Fruit fly (Drosophila melanogaster): ENCODE data around the gene CG3792.

CG3792 gene

DNA sequence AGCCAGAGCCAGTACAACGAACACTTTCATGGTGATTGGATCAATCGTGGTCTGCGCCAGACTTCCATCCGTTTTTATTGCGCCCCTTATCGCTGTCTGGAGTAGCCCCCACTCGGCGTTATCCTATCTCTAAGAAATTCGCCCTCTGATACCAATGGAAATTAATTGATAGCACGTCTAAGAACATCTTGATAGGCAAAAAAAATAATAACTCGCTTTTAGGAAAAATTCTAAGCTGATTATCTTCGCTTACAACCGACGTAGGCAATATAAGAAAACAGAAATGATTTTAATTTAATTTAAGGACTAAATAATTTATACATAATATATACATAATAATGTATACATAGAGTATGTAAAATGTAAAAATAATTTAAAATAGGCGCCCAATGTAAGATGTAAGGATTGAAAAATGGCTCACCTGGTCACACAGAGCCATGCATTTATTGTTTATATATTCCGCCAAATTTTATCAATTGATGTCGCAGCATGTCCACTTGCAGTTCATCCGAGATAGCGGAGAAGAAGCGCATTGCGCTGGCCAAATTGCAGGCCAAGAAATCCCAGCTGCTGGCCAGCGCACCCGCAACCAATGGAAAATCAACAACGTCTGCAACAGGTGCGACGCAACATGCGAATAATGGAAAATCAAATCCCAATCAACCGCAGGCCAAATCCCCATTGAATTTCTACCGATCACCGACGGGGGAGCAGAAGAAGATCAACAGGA lies 21.9 kb upstream of the CG3792 start, which contains the start of the genes Jon25Bi and Marcal1:
Jon25Bi (minus strand) TSS at position 51 of the 730 bp plus-strand sequence.
Marcal1 (plus strand) TSS at position 416 of the 730 bp plus-strand sequence.
- TF ChIP-seq usp (GFP tag; optimal IDR thresholded peaks at IDR 0.05) = no peak
- no peak for TF ChIP-seq EcR (GFP tag; optimal IDR thresholded peaks at IDR 0.05)
- no peak for TF ChIP-seq pan (optimal IDR thresholded peaks at IDR 0.05)
- TF ChIP-seq CG8478 (optimal IDR thresholded peaks at IDR 0.05) = no peak
- TF ChIP-seq Dll (optimal IDR thresholded peaks at IDR 0.05) = no peak
- no peak for TF ChIP-seq psq (optimal IDR thresholded peaks at IDR 0.05)

DNA sequence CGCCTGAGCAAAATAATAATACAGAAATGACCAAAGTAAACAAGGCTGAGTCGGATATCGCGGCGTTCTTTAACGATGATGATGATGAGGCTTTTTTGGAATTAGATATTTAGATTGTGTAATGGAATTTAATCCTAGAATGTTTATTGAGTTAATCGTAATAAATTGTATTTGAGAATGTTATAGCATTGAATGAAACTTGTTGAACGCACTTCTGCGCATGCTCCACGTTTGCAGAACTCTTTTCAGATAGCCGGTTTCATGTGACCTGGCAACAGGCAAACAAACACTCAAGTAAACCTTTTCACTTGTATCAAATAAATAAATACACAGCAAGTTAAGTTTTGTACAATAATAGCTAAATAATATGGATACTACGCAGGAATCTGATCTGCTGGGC lies 19.0 kb upstream of the CG3792 start, which contains the start of gene CG34124:
CG34124 (plus strand) TSS at position 301 of the 400 bp plus-strand sequence.
- TF ChIP-seq usp (GFP tag; optimal IDR thresholded peaks at IDR 0.05) (no peak), CG8478 (optimal IDR thresholded peaks at IDR 0.05) (no peak), pan (optimal IDR thresholded peaks at IDR 0.05) (no peak), psq (optimal IDR thresholded peaks at IDR 0.05) (no peak), EcR (GFP tag; optimal IDR thresholded peaks at IDR 0.05) (no peak), Dll (optimal IDR thresholded peaks at IDR 0.05) (no peak)

DNA sequence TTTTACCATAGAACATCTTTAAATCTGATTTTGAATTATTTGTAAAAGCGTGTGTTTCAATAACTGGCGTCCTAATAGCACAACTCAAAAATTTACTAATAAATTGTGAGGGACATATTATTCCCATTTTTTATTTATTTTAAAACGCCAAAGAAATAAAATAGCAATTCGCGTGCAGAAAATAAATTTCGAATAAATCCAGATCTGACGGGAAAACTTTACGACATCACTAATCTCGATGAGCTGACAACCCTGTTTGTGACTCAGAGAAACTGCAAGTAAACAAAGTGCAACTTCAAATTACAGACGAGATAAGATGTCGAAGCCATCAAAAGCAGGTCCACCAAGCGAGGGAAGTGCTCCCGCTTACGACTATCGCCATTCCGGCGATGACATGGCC lies 11.7 kb upstream of the CG3792 start, which contains the start of gene CG34125:
CG34125 (plus strand) TSS at position 254 of the 400 bp plus-strand sequence.
- no peak for TF ChIP-seq usp (GFP tag; optimal IDR thresholded peaks at IDR 0.05)
- no peak for TF ChIP-seq EcR (GFP tag; optimal IDR thresholded peaks at IDR 0.05)
- TF ChIP-seq CG8478 (optimal IDR thresholded peaks at IDR 0.05) = no peak
- TF ChIP-seq pan (optimal IDR thresholded peaks at IDR 0.05) = no peak
- no peak for TF ChIP-seq psq (optimal IDR thresholded peaks at IDR 0.05)
- no peak for TF ChIP-seq Dll (optimal IDR thresholded peaks at IDR 0.05)

DNA sequence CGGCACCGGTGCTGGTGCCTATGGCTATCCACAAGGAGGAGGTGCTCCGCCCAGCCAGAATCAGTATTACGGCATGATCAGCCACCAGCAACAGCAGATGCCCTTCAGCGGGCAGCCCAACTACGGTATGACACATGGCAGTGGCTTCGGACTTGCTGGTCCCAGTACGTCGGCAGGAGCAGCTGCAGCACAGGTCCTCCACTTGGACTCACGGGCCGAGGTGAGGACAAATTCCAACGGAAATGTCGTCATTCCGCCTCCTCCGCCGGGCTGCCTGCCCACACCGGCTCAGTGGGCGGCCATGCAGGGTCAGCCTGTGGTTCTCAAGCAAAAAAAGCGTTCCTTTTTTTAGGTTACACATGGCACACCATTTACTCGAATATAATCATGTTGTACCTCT lies 11.2 kb upstream of the CG3792 start:
- TF ChIP-seq psq (optimal IDR thresholded peaks at IDR 0.05) = no peak
- TF ChIP-seq pan (optimal IDR thresholded peaks at IDR 0.05) = no peak
- TF ChIP-seq Dll (optimal IDR thresholded peaks at IDR 0.05) = no peak
- TF ChIP-seq usp (GFP tag; optimal IDR thresholded peaks at IDR 0.05) = no peak
- no peak for TF ChIP-seq EcR (GFP tag; optimal IDR thresholded peaks at IDR 0.05)
- TF ChIP-seq CG8478 (optimal IDR thresholded peaks at IDR 0.05) = no peak

DNA sequence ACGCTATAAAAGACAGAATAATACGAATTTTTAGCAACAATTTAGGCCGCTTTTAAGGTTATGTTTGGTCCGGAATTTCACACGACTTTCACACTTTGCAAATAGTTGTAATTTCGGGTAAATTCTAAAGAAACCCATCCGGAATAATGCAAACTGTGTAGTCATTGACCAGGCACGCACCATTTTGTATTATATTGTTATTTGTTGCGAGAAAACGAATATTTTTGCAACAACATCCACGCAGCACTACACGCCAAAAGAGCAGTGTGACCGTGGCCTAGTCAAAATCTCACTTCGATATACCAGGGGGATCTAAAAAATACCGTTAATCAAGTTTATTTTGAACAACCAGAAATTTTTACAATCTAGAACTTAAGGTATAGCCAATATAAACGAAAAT lies 9.6 kb upstream of the CG3792 start, which contains the start of gene eIF3i:
eIF3i (minus strand) TSS at position 265 of the 400 bp plus-strand sequence.
- TF ChIP-seq psq (optimal IDR thresholded peaks at IDR 0.05) = no peak

DNA sequence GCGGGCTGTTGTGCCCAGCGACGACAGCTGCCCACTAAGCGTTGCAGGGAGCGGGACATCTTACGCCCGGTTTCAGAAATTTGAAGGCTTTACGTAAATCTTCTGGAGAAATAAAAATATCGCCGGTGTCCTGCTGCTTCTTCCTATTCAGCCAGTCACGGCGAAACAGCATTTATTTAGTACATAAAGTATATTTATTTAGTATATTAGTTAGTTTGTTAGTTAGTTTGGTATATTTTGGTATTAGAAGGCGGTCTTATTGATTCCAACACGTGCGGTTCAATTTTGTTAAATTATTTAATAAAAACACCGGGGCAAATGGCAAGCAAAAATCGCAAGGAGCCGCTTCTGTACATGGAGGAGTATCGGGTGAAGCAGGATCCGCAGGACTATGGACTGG lies 8.3 kb upstream of the CG3792 start, which contains the start of the genes Scox and Polr1C:
Scox (minus strand) TSS at position 169 of the 400 bp plus-strand sequence.
Polr1C (plus strand) TSS at position 238 of the 400 bp plus-strand sequence.
- TF ChIP-seq EcR (GFP tag; optimal IDR thresholded peaks at IDR 0.05) = no peak

DNA sequence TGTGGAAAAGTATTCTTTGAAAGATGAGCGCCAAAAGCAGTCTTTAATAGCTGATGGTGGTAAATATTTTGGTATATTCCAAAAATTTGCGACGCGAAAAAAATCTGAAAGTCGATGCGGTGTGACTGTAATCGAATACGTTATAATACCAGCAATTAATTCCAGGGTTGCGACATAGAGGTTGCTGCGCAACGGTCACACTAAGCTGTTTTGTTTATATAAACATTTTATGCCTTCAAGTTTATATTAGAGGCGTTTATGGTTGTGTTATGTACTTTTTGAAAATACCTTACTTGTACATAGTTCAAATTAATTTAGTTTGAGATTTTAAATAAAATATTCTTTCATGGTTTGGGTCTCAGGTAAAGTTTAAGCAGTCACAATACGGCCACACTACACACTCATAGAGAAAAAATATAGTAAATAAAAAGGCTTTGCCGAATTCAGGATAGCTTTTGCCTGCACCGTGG lies 5.7 kb upstream of the CG3792 start, which contains the start of gene CG14043:
CG14043 (plus strand) TSS at position 374 of the 470 bp plus-strand sequence.
- no peak for TF ChIP-seq usp (GFP tag; optimal IDR thresholded peaks at IDR 0.05)
- TF ChIP-seq Dll (optimal IDR thresholded peaks at IDR 0.05) = no peak
- TF ChIP-seq psq (optimal IDR thresholded peaks at IDR 0.05) = no peak
- TF ChIP-seq CG8478 (optimal IDR thresholded peaks at IDR 0.05) = no peak
- no peak for TF ChIP-seq pan (optimal IDR thresholded peaks at IDR 0.05)
- TF ChIP-seq EcR (GFP tag; optimal IDR thresholded peaks at IDR 0.05) = no peak

DNA sequence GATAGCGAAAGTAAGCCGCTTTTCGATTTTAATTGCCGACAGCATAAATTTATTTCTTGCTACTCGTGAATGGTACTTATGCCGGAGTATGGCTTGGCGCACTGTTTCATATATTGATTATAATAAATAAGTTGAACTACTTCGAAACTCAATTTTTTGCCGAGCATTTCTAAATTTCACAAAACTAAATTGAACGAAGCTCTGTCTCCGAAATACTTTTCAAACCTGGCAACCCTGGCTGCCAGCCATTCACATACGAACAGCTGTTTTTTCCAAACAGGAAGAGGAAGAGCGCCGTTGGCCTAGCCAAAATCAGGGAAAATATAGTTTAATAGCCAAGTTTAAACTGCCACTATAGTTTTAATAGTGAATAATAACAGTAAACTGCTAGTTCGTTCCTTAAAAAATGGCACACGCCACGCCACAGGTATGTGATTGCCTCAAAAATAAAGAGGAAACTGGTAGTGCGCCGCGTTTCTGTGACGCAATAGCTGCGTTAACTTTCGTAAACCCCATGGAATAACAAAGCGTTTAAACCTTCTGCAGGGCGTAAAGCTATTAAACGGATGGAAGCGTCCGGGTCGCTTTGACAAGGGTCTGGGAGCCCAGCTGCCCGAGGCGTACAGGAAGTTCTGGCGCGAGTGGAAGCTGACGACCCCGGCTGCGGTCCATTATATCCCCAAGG lies 3.2 kb upstream of the CG3792 start, which contains the start of gene mRpL28:
mRpL28 (plus strand) TSS at position 246 of the 685 bp plus-strand sequence.
- TF ChIP-seq usp (GFP tag; optimal IDR thresholded peaks at IDR 0.05) = no peak
- TF ChIP-seq psq (optimal IDR thresholded peaks at IDR 0.05) = no peak
- no peak for TF ChIP-seq pan (optimal IDR thresholded peaks at IDR 0.05)
- TF ChIP-seq CG8478 (optimal IDR thresholded peaks at IDR 0.05) = no peak
- no peak for TF ChIP-seq Dll (optimal IDR thresholded peaks at IDR 0.05)
- no peak for TF ChIP-seq EcR (GFP tag; optimal IDR thresholded peaks at IDR 0.05)

DNA sequence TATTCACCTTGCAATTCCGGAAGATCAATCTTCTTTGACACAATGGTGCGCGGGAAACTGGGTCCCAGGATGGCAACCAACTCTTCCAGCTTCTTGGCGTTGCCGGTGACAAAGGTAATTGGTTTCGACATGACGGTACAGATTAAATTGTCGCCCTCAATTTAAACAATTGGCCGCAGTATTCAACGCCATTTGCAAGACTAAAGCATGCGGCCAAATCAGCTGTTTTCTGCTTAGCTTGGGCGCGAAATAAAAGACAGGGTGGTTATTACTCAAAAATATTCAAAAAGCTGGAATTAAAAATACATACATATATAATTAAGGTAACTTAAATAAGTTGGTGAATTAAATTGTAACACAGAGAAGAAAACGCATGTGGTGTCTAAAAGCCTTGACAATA lies 2.0 kb downstream of the CG3792 start, which contains the start of gene CG8891:
CG8891 (minus strand) TSS at position 242 of the 400 bp plus-strand sequence.
- TF ChIP-seq EcR (GFP tag; optimal IDR thresholded peaks at IDR 0.05) (no peak), CG8478 (optimal IDR thresholded peaks at IDR 0.05) (no peak), usp (GFP tag; optimal IDR thresholded peaks at IDR 0.05) (no peak), psq (optimal IDR thresholded peaks at IDR 0.05) (no peak), pan (optimal IDR thresholded peaks at IDR 0.05) (no peak), Dll (optimal IDR thresholded peaks at IDR 0.05) (no peak)

DNA sequence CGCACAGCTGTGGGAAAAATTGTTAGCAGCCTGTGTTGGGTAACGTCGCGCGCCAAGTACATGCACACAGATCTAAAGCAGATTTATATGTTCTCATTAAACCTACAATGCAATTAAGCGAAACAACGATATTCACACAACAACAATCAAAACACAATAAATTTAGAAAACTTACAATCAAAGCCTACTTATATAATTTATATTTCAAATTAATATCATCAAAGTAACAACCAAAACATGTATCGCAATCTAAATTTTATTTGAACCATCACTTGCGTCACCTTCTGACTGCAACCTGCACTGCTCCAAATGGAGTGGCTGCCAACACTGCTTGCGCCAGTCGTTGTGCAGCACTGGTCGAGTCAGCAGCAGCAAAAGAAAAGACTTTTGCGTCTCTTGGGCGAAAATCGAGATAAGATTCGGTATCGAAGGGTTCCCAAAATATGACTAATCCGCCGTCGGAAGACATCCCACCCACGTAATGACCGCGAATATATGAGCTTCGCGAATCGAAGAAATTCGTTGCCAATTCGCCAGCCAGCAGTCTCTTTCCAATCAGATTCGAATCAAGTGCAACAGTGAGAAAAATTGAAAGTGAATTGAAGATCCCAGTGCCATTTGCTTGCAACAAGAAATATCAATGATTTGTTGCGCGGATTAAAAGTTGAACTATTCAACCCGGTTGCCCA lies 4.3 kb downstream of the CG3792 start, which contains the start of the genes CG8892 and CG34126:
CG8892 (minus strand) TSS at position 315 of the 689 bp plus-strand sequence.
CG34126 (plus strand) TSS at position 337 of the 689 bp plus-strand sequence.
- TF ChIP-seq pan (optimal IDR thresholded peaks at IDR 0.05) (no peak), psq (optimal IDR thresholded peaks at IDR 0.05) (no peak), Dll (optimal IDR thresholded peaks at IDR 0.05) (no peak), EcR (GFP tag; optimal IDR thresholded peaks at IDR 0.05) (no peak), usp (GFP tag; optimal IDR thresholded peaks at IDR 0.05) (no peak), CG8478 (optimal IDR thresholded peaks at IDR 0.05) (no peak)

DNA sequence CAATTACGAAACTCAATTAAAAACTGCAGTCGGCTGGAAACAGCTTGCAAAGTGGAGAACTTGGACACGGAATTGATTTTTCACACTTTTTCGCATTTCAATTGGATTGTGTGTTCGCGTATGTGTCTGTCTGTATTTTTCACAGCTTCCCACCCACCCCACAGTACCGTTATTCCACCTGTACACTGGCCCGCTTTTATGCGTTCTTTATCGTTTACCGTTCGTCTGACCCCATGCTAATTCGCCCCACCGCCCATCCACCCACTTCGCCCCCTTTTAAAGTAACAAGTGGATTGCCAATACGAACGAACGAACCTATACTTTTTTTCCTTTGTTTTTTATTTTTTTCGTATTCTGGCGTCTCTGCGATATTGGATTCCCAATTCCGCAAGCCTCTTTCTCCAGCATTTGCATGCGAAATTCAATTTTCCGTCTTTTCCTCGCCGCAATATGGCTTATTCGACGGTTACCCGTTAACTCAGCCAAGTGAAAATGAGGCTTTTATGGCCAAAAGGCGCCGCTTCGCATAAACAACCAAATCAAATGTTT lies 5.1 kb downstream of the CG3792 start:
- TF ChIP-seq Dll (optimal IDR thresholded peaks at IDR 0.05) (no peak), psq (optimal IDR thresholded peaks at IDR 0.05) (no peak), EcR (GFP tag; optimal IDR thresholded peaks at IDR 0.05) (no peak), pan (optimal IDR thresholded peaks at IDR 0.05) (no peak), CG8478 (optimal IDR thresholded peaks at IDR 0.05) (no peak), usp (GFP tag; optimal IDR thresholded peaks at IDR 0.05) (no peak)

Data from whole organism.